Worm (Caenorhabditis elegans): Measurements from ENCODE around the gene fbxb-112.

The fbxb-112 gene

DNA sequence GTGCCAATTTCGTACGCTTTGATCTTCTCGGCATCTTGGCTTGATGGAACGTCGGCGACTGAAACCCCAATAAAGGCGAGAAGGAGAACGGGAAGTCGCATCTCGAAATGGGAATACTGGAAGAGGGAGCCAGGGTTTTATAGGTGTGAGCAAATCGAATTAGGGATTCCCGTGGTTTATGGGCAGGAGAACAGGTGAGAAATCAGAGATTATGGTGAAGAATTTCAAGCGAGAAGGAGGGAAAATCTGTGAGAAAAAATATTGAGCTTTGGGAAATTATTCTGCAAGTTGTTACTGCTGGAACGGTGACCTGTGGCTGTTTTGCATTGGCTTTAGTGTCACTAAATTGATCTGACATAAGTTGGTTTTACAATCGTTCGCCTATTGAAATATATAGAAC, 19.3 kb upstream of the fbxb-112 start, which contains the start of gene Y49F6B.13:
Gene Y49F6B.13 (minus strand): TSS at position 101 of the 400 bp plus-strand sequence.
- TF ChIP-seq unc-3 (GFP tag; conservative IDR thresholded peaks at IDR 0.05): no peak
- TF ChIP-seq unc-3 (tag; optimal IDR thresholded peaks at IDR 0.05): no peak
- no peak for TF ChIP-seq ztf-16 (tag; optimal IDR thresholded peaks at IDR 0.05)
- TF ChIP-seq hlh-8 (tag; optimal IDR thresholded peaks at IDR 0.05): no peak
- no peak for TF ChIP-seq sdc-2 (tag; optimal IDR thresholded peaks at IDR 0.05)
- no peak for TF ChIP-seq K09A11.1 (tag; optimal IDR thresholded peaks at IDR 0.05; ENCODE audit: insufficient read depth)
- TF ChIP-seq ceh-45 (GFP tag; IDR thresholded peaks at IDR 0.05): no peak
- no peak for TF ChIP-seq fax-1 (tag; optimal IDR thresholded peaks at IDR 0.05)
- no peak for TF ChIP-seq pha-4 (tag; optimal IDR thresholded peaks at IDR 0.05)
- no peak for TF ChIP-seq ttx-3 (tag; optimal IDR thresholded peaks at IDR 0.05)
- no peak for TF ChIP-seq ceh-18 (tag; optimal IDR thresholded peaks at IDR 0.05)
- no peak for TF ChIP-seq ceh-19 (GFP tag; optimal IDR thresholded peaks at IDR 0.05)
- TF ChIP-seq ahr-1 (tag; optimal IDR thresholded peaks at IDR 0.05): no peak

DNA sequence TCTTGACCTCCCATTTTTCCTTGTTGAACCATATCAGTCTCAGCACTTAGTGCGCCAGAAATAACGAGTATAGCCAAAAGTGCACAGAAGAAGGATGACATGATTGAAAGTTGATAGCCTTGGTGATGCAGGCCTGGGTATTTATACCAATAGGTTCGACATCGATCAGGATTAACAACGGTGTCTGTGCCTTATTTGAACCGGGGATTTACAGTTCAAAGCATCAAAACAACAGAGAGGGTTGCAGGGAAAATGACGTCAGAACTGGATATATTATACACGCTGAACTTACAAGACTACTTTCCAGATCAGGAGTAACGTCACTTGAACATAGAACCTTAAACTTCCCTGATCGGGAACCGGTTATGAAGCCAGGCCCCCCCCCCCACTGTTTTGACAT, 18.6 kb upstream of the fbxb-112 start, which contains the start of gene Y49F6B.12:
Gene Y49F6B.12 (minus strand): TSS at position 101 of the 400 bp plus-strand sequence.
- TF ChIP-seq ama-1 (optimal IDR thresholded peaks at IDR 0.05) (no peak), ceh-9 (tag; optimal IDR thresholded peaks at IDR 0.05) (no peak), ets-4 (tag; optimal IDR thresholded peaks at IDR 0.05) (no peak), dmd-4 (tag; optimal IDR thresholded peaks at IDR 0.05; ENCODE audit: borderline replicate concordance) (no peak), ceh-45 (GFP tag; IDR thresholded peaks at IDR 0.05) (no peak), ttx-3 (tag; optimal IDR thresholded peaks at IDR 0.05) (no peak), pqm-1 (tag; optimal IDR thresholded peaks at IDR 0.05) (no peak), fax-1 (tag; optimal IDR thresholded peaks at IDR 0.05) (no peak), ceh-19 (GFP tag; optimal IDR thresholded peaks at IDR 0.05) (no peak), tbx-2 (tag; optimal IDR thresholded peaks at IDR 0.05) (no peak), T23F11.4 (GFP tag; optimal IDR thresholded peaks at IDR 0.05) (no peak), F13H6.1 (tag; optimal IDR thresholded peaks at IDR 0.05) (no peak), unc-86 (tag; optimal IDR thresholded peaks at IDR 0.05) (no peak), ceh-22 (tag; optimal IDR thresholded peaks at IDR 0.05) (no peak), ceh-30 (tag; optimal IDR thresholded peaks at IDR 0.05) (no peak), hlh-15 (tag; optimal IDR thresholded peaks at IDR 0.05) (no peak), unc-3 (GFP tag; conservative IDR thresholded peaks at IDR 0.05) (no peak), unc-3 (tag; optimal IDR thresholded peaks at IDR 0.05) (no peak), fkh-6 (tag; optimal IDR thresholded peaks at IDR 0.05) (no peak), rnt-1 (tag; optimal IDR thresholded peaks at IDR 0.05) (no peak)

DNA sequence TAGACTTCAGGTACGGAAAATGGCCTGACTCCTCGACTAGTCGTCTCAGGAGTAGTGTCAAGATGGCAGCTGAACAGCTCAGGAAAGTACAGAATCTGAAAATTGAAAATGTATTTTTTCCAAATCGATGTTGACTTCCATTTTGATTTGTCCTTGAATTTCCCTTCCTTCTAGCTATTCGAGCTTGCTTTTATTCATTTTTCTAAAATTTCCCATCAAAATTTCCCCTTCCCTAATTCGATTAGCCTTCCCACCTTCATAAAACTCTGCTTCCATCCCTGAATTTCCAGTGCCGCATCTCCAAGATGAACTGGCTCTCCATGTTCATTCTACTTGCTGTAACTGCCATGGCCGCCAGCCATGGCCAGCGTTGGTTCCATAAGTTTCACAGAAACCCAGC, 18.1 kb upstream of the fbxb-112 start, which contains the start of gene Y49F6B.6:
Gene Y49F6B.6 (plus strand): TSS at position 301 of the 400 bp plus-strand sequence.
- TF ChIP-seq sox-2 (GFP tag; IDR thresholded peaks at IDR 0.05): no peak
- no peak for TF ChIP-seq fax-1 (tag; optimal IDR thresholded peaks at IDR 0.05)
- no peak for TF ChIP-seq hlh-8 (tag; optimal IDR thresholded peaks at IDR 0.05)
- TF ChIP-seq ceh-22 (tag; optimal IDR thresholded peaks at IDR 0.05): no peak
- TF ChIP-seq nhr-232 (tag; optimal IDR thresholded peaks at IDR 0.05): no peak
- no peak for TF ChIP-seq K09A11.1 (tag; optimal IDR thresholded peaks at IDR 0.05; ENCODE audit: insufficient read depth)

DNA sequence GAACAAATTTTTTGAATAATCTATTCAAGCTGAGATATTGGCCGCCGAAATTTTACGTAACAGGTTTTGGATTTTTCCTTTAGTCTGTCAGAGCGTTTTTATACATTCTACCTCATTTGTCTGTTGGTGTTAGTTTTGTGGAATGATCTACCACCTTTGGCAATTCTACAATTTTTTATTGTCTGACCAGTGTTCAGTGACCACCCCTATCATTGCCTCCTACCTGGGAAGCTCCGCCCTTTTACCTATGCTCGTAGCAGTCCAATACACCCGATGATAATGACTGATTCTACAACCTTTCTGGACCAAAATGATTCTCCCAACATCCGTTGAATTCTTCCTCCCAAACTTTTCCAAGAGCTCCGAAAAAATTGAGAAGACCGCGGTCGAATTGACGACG, 17.2 kb upstream of the fbxb-112 start, which contains the start of gene sdz-32:
Gene sdz-32 (plus strand): TSS at position 301 of the 400 bp plus-strand sequence.
- TF ChIP-seq ceh-9 (tag; optimal IDR thresholded peaks at IDR 0.05) (no peak), hlh-30 (tag; optimal IDR thresholded peaks at IDR 0.05; ENCODE audit: insufficient read depth) (no peak), ttx-3 (tag; optimal IDR thresholded peaks at IDR 0.05) (no peak), fkh-6 (tag; optimal IDR thresholded peaks at IDR 0.05) (no peak), unc-86 (tag; optimal IDR thresholded peaks at IDR 0.05) (no peak), ceh-30 (tag; optimal IDR thresholded peaks at IDR 0.05) (no peak), ets-4 (tag; optimal IDR thresholded peaks at IDR 0.05) (no peak), pha-4 (tag; optimal IDR thresholded peaks at IDR 0.05) (no peak), dmd-4 (tag; optimal IDR thresholded peaks at IDR 0.05; ENCODE audit: borderline replicate concordance) (no peak), gmeb-2 (tag; optimal IDR thresholded peaks at IDR 0.05) (no peak), C38D4.7 (GFP tag; optimal IDR thresholded peaks at IDR 0.05) (no peak), Y22D7AL.16 (tag; optimal IDR thresholded peaks at IDR 0.05) (no peak), npax-4 (tag; optimal IDR thresholded peaks at IDR 0.05) (no peak), K09A11.1 (tag; optimal IDR thresholded peaks at IDR 0.05; ENCODE audit: insufficient read depth) (no peak), lim-6 (tag; optimal IDR thresholded peaks at IDR 0.05) (no peak)
